Worm (Caenorhabditis elegans): ENCODE data around the gene rap-2.
"Not testable (repeated sequence)": the region's sequence is repeated elsewhere in the genome, so short reads cannot be mapped to it uniquely, and the experiment has no call there.

The rap-2 gene

DNA sequence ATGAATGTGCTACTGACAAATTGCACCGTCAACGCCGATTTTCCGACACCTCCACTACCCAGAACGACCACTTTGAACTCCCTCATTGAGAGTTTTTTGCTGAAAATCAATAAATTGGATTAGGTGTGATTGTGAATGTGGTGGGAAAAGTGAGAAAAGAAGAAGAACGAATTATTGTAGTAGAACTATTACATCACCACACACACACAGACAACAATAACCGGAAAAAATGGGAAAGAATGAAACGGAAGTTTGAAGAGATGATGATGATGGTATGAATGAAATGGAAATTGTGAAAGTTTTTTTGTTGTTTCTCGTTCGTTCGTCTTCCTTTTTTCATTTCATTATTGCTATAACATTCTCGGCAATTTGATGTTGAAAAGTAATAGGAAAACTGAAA lies at the start of gene rap-2:
Gene rap-2 (minus strand): TSS at position 101 of the 400 bp plus-strand sequence.
- no peak for TF ChIP-seq sptf-1 (tag; optimal IDR thresholded peaks at IDR 0.05)
- peak; percentile 54 for TF ChIP-seq blmp-1 (tag; optimal IDR thresholded peaks at IDR 0.05)

DNA sequence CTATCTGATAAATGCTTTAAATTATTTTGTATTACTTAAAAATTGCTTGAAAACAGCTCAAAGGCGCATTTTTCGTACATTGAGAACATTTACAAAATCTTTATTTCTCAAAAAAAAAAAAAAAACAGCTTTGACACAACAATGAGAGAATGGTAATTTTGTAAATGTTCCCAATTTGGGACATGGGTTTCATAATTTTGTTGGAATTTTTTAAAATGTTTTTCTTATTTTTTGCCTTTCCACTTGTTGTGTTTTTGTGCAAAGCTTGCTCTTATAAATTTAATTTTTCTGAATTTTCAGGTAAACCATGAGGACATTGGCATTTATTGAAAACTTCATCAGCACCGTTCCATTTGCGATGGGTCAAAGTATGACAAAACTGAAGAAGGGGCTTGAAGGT lies 47.8 kb upstream of the rap-2 start, which contains the start of gene T01G5.7:
Gene T01G5.7 (plus strand): TSS at position 301 of the 400 bp plus-strand sequence.
- no peak for TF ChIP-seq mep-1 (tag; optimal IDR thresholded peaks at IDR 0.05)
- no peak for TF ChIP-seq ztf-4 (tag; optimal IDR thresholded peaks at IDR 0.05)

DNA sequence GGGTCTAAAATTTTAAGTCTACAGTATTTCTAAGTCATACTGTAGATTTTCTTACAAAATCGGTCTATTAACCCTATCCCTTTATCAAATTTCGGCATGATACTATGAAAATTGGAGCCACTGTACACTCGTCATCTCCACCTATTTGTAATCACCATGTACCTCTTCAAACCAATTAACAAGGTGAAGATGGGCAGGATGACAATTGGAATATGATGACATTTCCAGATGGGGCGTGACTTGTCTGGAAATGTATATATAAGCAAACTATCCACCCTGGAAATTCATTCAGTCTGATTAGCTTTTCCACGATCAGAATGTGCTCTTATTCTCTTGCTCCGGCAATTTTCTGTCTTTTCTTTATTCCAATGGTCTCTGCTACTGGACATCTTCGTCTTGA lies 45.4 kb upstream of the rap-2 start, which contains the start of gene Y75B12A.2:
Gene Y75B12A.2 (plus strand): TSS at position 301 of the 400 bp plus-strand sequence.
- TF ChIP-seq nhr-90 (tag; optimal IDR thresholded peaks at IDR 0.05; ENCODE audit: poor library complexity) (no peak), dpl-1 (GFP tag; optimal IDR thresholded peaks at IDR 0.05) (no peak), mef-2 (tag; optimal IDR thresholded peaks at IDR 0.05) (no peak), ztf-4 (tag; optimal IDR thresholded peaks at IDR 0.05) (no peak)

DNA sequence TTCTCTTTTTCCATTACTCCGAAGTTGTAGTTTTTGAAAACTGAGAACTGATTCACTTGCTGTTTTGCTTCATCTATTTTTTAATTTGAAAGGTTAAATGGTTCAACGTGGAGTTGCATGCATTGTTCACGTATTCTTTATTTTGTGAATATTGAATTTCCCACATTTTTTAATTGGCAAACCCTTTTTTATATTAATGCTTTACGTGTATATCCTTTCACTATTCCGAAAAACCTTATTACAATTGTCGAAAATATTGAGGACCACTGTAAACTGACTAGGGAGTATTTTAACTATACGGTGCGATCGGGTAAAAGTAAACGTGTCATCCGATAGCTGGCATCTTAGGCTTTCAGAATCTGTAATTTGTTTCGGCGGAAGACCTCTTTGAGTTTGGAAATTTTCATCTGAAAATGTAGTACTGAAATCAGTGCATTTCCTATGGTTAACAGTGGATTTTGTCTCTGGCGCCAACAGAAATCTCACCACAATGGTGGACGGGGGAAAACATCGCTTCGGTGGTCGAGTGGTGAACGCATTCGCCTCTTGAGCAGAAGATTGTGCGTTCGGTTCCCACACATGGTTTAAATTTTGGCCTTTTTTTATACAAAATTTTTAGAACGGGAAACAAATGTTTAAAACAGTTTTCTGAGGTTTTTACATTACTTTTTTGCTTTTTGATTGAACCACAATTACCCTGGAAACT lies 42.2 kb upstream of the rap-2 start, which contains the start of gene C01G10.14:
Gene C01G10.14 (minus strand): TSS at position 51 of the 706 bp plus-strand sequence.
- TF ChIP-seq fkh-8 (tag; optimal IDR thresholded peaks at IDR 0.05); nhr-85 (tag); mep-1 (tag; optimal IDR thresholded peaks at IDR 0.05): not testable (repeated sequence)

DNA sequence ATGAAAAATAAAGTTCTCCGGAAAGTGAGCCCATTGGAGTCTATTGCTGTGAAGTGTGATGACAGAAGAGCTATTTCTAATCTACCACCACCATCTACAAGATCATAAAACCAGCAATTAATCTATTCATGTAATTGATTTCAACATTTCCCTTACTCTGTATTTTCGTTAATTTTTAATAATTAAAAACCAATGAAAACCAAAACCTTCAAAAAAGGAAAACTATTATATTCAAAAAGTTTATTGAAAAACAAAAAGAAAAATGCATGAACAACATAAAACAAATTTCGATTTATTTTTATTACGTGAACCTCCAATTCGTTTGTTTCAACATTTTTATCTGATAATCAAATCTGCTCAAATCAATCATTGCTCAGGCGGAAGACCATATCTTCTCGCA lies 35.6 kb upstream of the rap-2 start, which contains the start of gene C01G10.1:
Gene C01G10.1 (plus strand): TSS at position 301 of the 400 bp plus-strand sequence.
- TF ChIP-seq ceh-90 (tag; optimal IDR thresholded peaks at IDR 0.05) (no peak), ceh-88 (GFP tag; IDR thresholded peaks at IDR 0.05) (no peak), lir-3 (tag; optimal IDR thresholded peaks at IDR 0.05; ENCODE audit: poor library complexity) (no peak), elt-2 (tag; optimal IDR thresholded peaks at IDR 0.05) (no peak), rnt-1 (tag; optimal IDR thresholded peaks at IDR 0.05) (no peak), nhr-12 (tag; optimal IDR thresholded peaks at IDR 0.05) (no peak), blmp-1 (tag; optimal IDR thresholded peaks at IDR 0.05) (no peak), sox-4 (tag; optimal IDR thresholded peaks at IDR 0.05) (no peak)

DNA sequence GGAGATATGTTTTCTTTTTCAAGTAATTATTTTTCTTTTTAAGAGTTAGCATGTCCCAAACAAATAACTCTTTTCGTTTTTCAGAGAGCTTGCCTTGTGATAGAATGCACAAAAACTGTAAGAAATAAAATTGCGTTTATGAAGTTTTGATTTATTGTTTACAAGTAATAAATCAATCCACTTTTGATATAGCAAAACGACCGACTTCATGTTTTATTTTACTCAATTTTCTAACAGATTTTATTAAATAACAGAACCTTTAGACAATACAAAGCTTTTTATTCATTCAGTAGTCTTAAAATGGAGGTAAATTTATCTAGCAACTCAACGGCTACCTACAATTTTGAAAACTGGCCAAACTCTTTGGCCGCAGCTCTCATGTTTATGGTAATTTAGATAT lies 30.9 kb upstream of the rap-2 start, which contains the start of gene srx-78:
Gene srx-78 (plus strand): TSS at position 301 of the 400 bp plus-strand sequence.
- TF ChIP-seq ceh-8 (GFP tag; optimal IDR thresholded peaks at IDR 0.05) = no peak
- TF ChIP-seq pag-3 (tag; optimal IDR thresholded peaks at IDR 0.05; ENCODE audit: borderline replicate concordance, insufficient read depth) = no peak
- no peak for TF ChIP-seq efl-3 (GFP tag; optimal IDR thresholded peaks at IDR 0.05)

DNA sequence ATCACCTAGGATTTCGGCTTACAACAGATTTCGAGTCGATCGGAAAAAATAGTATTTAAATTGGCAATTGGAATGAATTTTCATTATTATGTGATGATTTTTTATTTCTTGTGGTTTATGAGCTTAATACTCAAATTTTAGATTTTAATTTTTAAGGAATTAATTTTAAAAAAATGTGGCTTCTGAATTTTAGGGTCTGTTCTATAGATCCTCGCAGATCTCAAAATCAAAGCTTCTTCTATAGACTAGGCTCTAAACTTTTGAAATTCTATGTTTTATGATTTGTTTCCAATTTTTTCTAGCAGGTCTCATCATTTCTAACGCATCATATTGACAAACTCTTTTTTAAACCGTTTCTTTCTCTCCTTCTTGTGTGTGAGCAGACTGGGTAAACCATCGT lies 28.8 kb upstream of the rap-2 start, which contains the start of gene txt-12:
Gene txt-12 (plus strand): TSS at position 301 of the 400 bp plus-strand sequence.
- TF ChIP-seq nhr-90 (tag; optimal IDR thresholded peaks at IDR 0.05; ENCODE audit: poor library complexity) (no peak), jun-1 (tag; optimal IDR thresholded peaks at IDR 0.05) (no peak), nhr-77 (tag; optimal IDR thresholded peaks at IDR 0.05) (peak; percentile 14), isw-1 (GFP tag; IDR thresholded peaks at IDR 0.05) (no peak), Y116A8C.19 (tag; optimal IDR thresholded peaks at IDR 0.05; ENCODE audit: borderline replicate concordance) (no peak)

DNA sequence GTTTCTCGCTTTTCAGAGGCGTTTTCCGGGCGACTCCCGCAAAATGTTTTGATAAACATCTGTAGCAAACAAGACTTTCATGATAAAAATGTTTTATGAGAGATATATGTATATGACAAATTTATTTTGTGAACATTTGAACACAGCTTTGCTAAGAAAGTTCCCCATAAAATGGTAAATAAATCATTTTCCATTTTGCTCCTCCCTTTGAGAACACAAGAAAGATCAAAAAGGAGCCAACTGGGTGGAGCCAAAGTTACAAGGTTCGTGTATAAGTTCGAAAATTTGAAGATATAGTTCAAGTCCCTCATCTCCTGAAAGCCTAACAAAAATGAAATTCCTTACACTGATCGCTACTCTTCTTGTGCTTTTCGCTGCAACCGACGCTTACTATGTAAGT lies 26.6 kb upstream of the rap-2 start, which contains the start of gene C01G10.17:
Gene C01G10.17 (plus strand): TSS at position 301 of the 400 bp plus-strand sequence.
- TF ChIP-seq lin-15B (tag; optimal IDR thresholded peaks at IDR 0.05) (no peak), dsc-1 (tag; optimal IDR thresholded peaks at IDR 0.05) (no peak), lsy-2 (tag; optimal IDR thresholded peaks at IDR 0.05) (no peak), elt-2 (tag; optimal IDR thresholded peaks at IDR 0.05) (no peak), alr-1 (tag; optimal IDR thresholded peaks at IDR 0.05; ENCODE audit: borderline replicate concordance) (no peak), aly-2 (tag; optimal IDR thresholded peaks at IDR 0.05) (no peak), C16A3.4 (tag; optimal IDR thresholded peaks at IDR 0.05) (no peak), ama-1 (optimal IDR thresholded peaks at IDR 0.05) (no peak), ceh-88 (GFP tag; IDR thresholded peaks at IDR 0.05) (no peak)
